Worm (Caenorhabditis elegans): ENCODE results near the gene C36C9.4.

DNA sequence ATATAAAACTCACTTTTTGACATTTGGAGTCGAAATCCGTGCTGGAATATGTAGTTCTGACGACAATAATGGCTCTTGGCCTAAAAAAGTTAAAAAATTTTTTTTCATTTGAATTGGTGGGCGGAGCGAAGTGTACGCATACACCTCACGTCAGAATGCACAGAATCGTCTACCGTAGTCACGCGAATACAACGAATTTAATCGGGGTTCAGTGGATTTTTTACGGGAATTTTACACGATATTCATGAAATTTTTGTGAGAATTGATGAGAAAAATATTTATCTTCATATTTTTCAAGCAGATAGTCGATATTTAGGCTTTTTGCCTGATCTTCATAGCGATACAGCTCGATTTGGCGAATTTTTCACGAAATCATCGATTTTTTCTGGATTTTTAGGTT is 28.0 kb downstream of the C36C9.4 start, which contains the start of gene R09H3.3:
- TF ChIP-seq nhr-237 (tag; optimal IDR thresholded peaks at IDR 0.05): no peak
- TF ChIP-seq vab-15 (tag; optimal IDR thresholded peaks at IDR 0.05): no peak
- no peak for TF ChIP-seq nhr-77 (tag; optimal IDR thresholded peaks at IDR 0.05)
- no peak for TF ChIP-seq mep-1 (tag; optimal IDR thresholded peaks at IDR 0.05)
- TF ChIP-seq mab-9 (GFP tag; IDR thresholded peaks at IDR 0.05): no peak
- TF ChIP-seq sup-37 (GFP tag; optimal IDR thresholded peaks at IDR 0.05): no peak
- no peak for TF ChIP-seq lsy-2 (tag; optimal IDR thresholded peaks at IDR 0.05)
- TF ChIP-seq efl-3 (GFP tag; optimal IDR thresholded peaks at IDR 0.05): no peak
- no peak for TF ChIP-seq ceh-82 (tag; optimal IDR thresholded peaks at IDR 0.05)
- TF ChIP-seq skn-1 (tag; optimal IDR thresholded peaks at IDR 0.05): no peak
- no peak for TF ChIP-seq lin-15B (tag; optimal IDR thresholded peaks at IDR 0.05)
- no peak for TF ChIP-seq nhr-90 (tag; optimal IDR thresholded peaks at IDR 0.05; ENCODE audit: poor library complexity)
- no peak for TF ChIP-seq lin-14 (GFP tag; optimal IDR thresholded peaks at IDR 0.05)

All from whole organism, L1 larva.